Fruit fly (Drosophila melanogaster) whole organism, embryonic: ENCODE measurements around the gene CG2182.

Experiments
- Asciz ChIP-seq: fragments of 200-800 bp; sonication (Bioruptor generic); optimal IDR thresholded peaks from 2 replicates; lab custom pipeline; 2017; ENCODE audit warnings: missing biosample characterization, mild to moderate bottlenecking, missing genetic modification characterization, missing genetic modification reagents
- CG1024 ChIP-seq: fragments of 200-800 bp; sonication (Bioruptor generic); IDR thresholded peaks from 2 replicates; pipeline ENCODE4 v1.3.6; 2022; ENCODE audit warnings: missing biosample characterization, missing genetic modification characterization
- CG10565 ChIP-seq: fragments of 200-800 bp; sonication (Bioruptor generic); optimal IDR thresholded peaks from 3 replicates; lab custom pipeline; 2016; ENCODE audit warnings: missing biosample characterization, mild to moderate bottlenecking, missing genetic modification characterization
- CG11093 ChIP-seq: fragments of 200-800 bp; sonication (Bioruptor generic); IDR thresholded peaks from 3 replicates; pipeline ENCODE4 v1.3.6; 2022; ENCODE audit warnings: missing biosample characterization, missing genetic modification characterization
- CG11723 ChIP-seq: fragments of 200-800 bp; sonication (Bioruptor generic); optimal IDR thresholded peaks from 2 replicates; lab custom pipeline; 2017; ENCODE audit warnings: missing biosample characterization, mild to moderate bottlenecking, missing genetic modification characterization
- CG12071 ChIP-seq: fragments of 200-800 bp; sonication (Bioruptor generic); optimal IDR thresholded peaks from 3 replicates; lab custom pipeline; 2018; ENCODE audit warnings: missing biosample characterization, mild to moderate bottlenecking, missing genetic modification characterization
- CG12155 ChIP-seq: fragments of 200-800 bp; sonication (Bioruptor generic); optimal IDR thresholded peaks from 3 replicates; lab custom pipeline; 2016; ENCODE audit warnings: missing biosample characterization, missing genetic modification characterization
- CG12299 ChIP-seq: fragments of 200-800 bp; sonication (Bioruptor generic); optimal IDR thresholded peaks from 2 replicates; lab custom pipeline; 2018; ENCODE audit warnings: missing biosample characterization, mild to moderate bottlenecking, missing genetic modification characterization
- CG12391 ChIP-seq: fragments of 200-800 bp; sonication (Bioruptor generic); optimal IDR thresholded peaks from 3 replicates; lab custom pipeline; 2018; ENCODE audit warnings: missing biosample characterization, mild to moderate bottlenecking, missing genetic modification characterization, moderate library complexity
- CG13287 ChIP-seq: fragments of 200-800 bp; sonication (Bioruptor generic); IDR thresholded peaks from 2 replicates; pipeline ENCODE4 v1.3.6; 2022; ENCODE audit warnings: missing biosample characterization, missing genetic modification characterization; ENCODE audit not compliant: partially characterized antibody
- CG13624 ChIP-seq: fragments of 200-800 bp; sonication (Bioruptor generic); optimal IDR thresholded peaks from 2 replicates; lab custom pipeline; 2016; ENCODE audit warnings: missing biosample characterization, missing genetic modification characterization
- CG14860 ChIP-seq: fragments of 200-800 bp; sonication (Bioruptor generic); IDR thresholded peaks from 3 replicates; pipeline ENCODE4 v1.3.6; 2022; ENCODE audit warnings: missing biosample characterization, missing genetic modification characterization; ENCODE audit not compliant: partially characterized antibody
- CG16813 ChIP-seq: fragments of 200-800 bp; sonication (Bioruptor generic); IDR thresholded peaks from 3 replicates; pipeline ENCODE4 v1.3.6; 2022; ENCODE audit warnings: missing biosample characterization, missing genetic modification characterization; ENCODE audit not compliant: partially characterized antibody
- CG17328 ChIP-seq: fragments of 200-800 bp; sonication (Bioruptor generic); IDR thresholded peaks from 2 replicates; pipeline ENCODE4 v1.3.6; 2022; ENCODE audit warnings: missing biosample characterization, missing genetic modification characterization
- CG17359 ChIP-seq: fragments of 200-800 bp; sonication (Bioruptor generic); optimal IDR thresholded peaks from 3 replicates; lab custom pipeline; 2018; ENCODE audit warnings: missing biosample characterization, mild to moderate bottlenecking, missing genetic modification characterization, moderate library complexity
- CG18619 ChIP-seq: fragments of 200-800 bp; sonication (Bioruptor generic); optimal IDR thresholded peaks from 3 replicates; lab custom pipeline; 2017; ENCODE audit warnings: missing biosample characterization, mild to moderate bottlenecking, missing genetic modification characterization
- CG32532 ChIP-seq: fragments of 200-800 bp; sonication (Bioruptor generic); IDR thresholded peaks from 2 replicates; pipeline ENCODE4 v1.3.6; 2022; ENCODE audit warnings: missing biosample characterization, missing genetic modification characterization
- CG3726 ChIP-seq: fragments of 200-800 bp; sonication (Bioruptor generic); IDR thresholded peaks from 3 replicates; pipeline ENCODE4, ENCODE4 v1.3.6; 2022; ENCODE audit warnings: missing biosample characterization, missing genetic modification characterization
- CG4282 ChIP-seq: fragments of 200-800 bp; sonication (Bioruptor generic); optimal IDR thresholded peaks from 2 replicates; lab custom pipeline; 2016; ENCODE audit warnings: missing biosample characterization, missing genetic modification characterization
- CG4328 ChIP-seq: fragments of 200-800 bp; sonication (Bioruptor generic); optimal IDR thresholded peaks from 3 replicates; lab custom pipeline; 2017; ENCODE audit warnings: missing biosample characterization, missing genetic modification reagents, missing genetic modification characterization
- CG4820 ChIP-seq: fragments of 200-800 bp; sonication (Bioruptor generic); optimal IDR thresholded peaks from 3 replicates; lab custom pipeline; 2016; ENCODE audit warnings: missing biosample characterization, missing genetic modification characterization
- CG5245 ChIP-seq: fragments of 200-800 bp; sonication (Bioruptor generic); optimal IDR thresholded peaks from 3 replicates; lab custom pipeline; 2016; ENCODE audit warnings: missing biosample characterization, missing genetic modification characterization
- CG7556 ChIP-seq: fragments of 200-800 bp; sonication (Bioruptor generic); optimal IDR thresholded peaks from 2 replicates; lab custom pipeline; 2017; ENCODE audit warnings: missing biosample characterization, mild to moderate bottlenecking, missing genetic modification characterization
- CG7745 ChIP-seq: fragments of 200-800 bp; sonication (Bioruptor generic); optimal IDR thresholded peaks from 2 replicates; lab custom pipeline; 2018; ENCODE audit warnings: missing biosample characterization, mild to moderate bottlenecking, missing genetic modification characterization, moderate library complexity
- CG8944 ChIP-seq: fragments of 200-800 bp; sonication (Bioruptor generic); optimal IDR thresholded peaks from 3 replicates; lab custom pipeline; 2016; ENCODE audit warnings: missing biosample characterization, missing genetic modification characterization
- Dbx ChIP-seq: fragments of 200-800 bp; sonication (Bioruptor generic); IDR thresholded peaks from 3 replicates; pipeline ENCODE4 v1.3.6; 2022; ENCODE audit warnings: missing biosample characterization, missing genetic modification characterization
- E2f1 ChIP-seq: fragments of 200-800 bp; sonication (Bioruptor generic); IDR thresholded peaks from 2 replicates; pipeline ENCODE4 v1.3.6; 2022; ENCODE audit warnings: missing biosample characterization, missing genetic modification characterization
- Eip74EF ChIP-seq, 2 experiments: fragments of 200-800 bp in 1 of 2; fragments of >200 bp in 1 of 2; sonication (Bioruptor generic) in 1 of 2; optimal IDR thresholded peaks; 2 replicates each; lab custom pipeline; 2017 to 2019; ENCODE audit warnings: missing biosample characterization in 2 of 2, missing genetic modification characterization in 2 of 2, mild to moderate bottlenecking in 1 of 2, moderate library complexity in 1 of 2
- H15 ChIP-seq: fragments of 200-800 bp; sonication (Bioruptor generic); IDR thresholded peaks from 3 replicates; pipeline ENCODE4 v1.3.6; 2022; ENCODE audit warnings: missing biosample characterization, missing genetic modification characterization
- Hey ChIP-seq: fragments of 200-800 bp; sonication (Bioruptor generic); optimal IDR thresholded peaks from 3 replicates; lab custom pipeline; 2018; ENCODE audit warnings: missing biosample characterization, mild to moderate bottlenecking, missing genetic modification characterization
- Mrtf ChIP-seq: fragments of 200-800 bp; sonication (Bioruptor generic); IDR thresholded peaks from 3 replicates; pipeline ENCODE4 v1.3.6; 2022; ENCODE audit warnings: missing biosample characterization, missing genetic modification characterization
- Optix ChIP-seq: fragments of 200-800 bp; sonication (Bioruptor generic); IDR thresholded peaks from 3 replicates; pipeline ENCODE4 v1.3.6; 2022; ENCODE audit warnings: missing biosample characterization, missing genetic modification characterization
- Ptx1 ChIP-seq: fragments of 200-800 bp; sonication (Bioruptor generic); IDR thresholded peaks from 2 replicates; pipeline ENCODE4 v1.3.6; 2022; ENCODE audit warnings: missing biosample characterization, missing genetic modification characterization
- Ssrp ChIP-seq: fragments of 200-800 bp; sonication (Bioruptor generic); optimal IDR thresholded peaks from 2 replicates; lab custom pipeline; 2018; ENCODE audit warnings: missing biosample characterization, mild to moderate bottlenecking, missing genetic modification characterization, moderate library complexity
- Taf1 ChIP-seq: fragments of 200-800 bp; sonication (Bioruptor generic); IDR thresholded peaks from 2 replicates; pipeline ENCODE4 v1.3.6; 2022; ENCODE audit warnings: missing biosample characterization, missing genetic modification characterization
- ac ChIP-seq: fragments of 200-800 bp; sonication (Bioruptor generic); optimal IDR thresholded peaks from 3 replicates; lab custom pipeline; 2017; ENCODE audit warnings: missing biosample characterization, mild to moderate bottlenecking, missing genetic modification characterization
- crol ChIP-seq: fragments of 200-800 bp; sonication (Bioruptor generic); IDR thresholded peaks from 2 replicates; pipeline ENCODE4 v1.3.6; 2022; ENCODE audit warnings: missing biosample characterization, missing genetic modification characterization
- dmrt99B ChIP-seq: fragments of 200-800 bp; sonication (Bioruptor generic); optimal IDR thresholded peaks from 2 replicates; lab custom pipeline; 2018; ENCODE audit warnings: missing biosample characterization, mild to moderate bottlenecking, missing genetic modification characterization, moderate library complexity
- dysf ChIP-seq: fragments of 200-800 bp; sonication (Bioruptor generic); IDR thresholded peaks from 3 replicates; pipeline ENCODE4 v1.3.6; 2022; ENCODE audit warnings: missing biosample characterization, missing genetic modification characterization
- fd3F ChIP-seq: fragments of 200-800 bp; sonication (Bioruptor generic); optimal IDR thresholded peaks from 2 replicates; lab custom pipeline; 2018; ENCODE audit warnings: missing biosample characterization, mild to moderate bottlenecking, missing genetic modification characterization, moderate library complexity
- ind ChIP-seq: fragments of 200-800 bp; sonication (Bioruptor generic); optimal IDR thresholded peaks from 3 replicates; lab custom pipeline; 2016; ENCODE audit warnings: missing biosample characterization, missing genetic modification characterization
- otp ChIP-seq: fragments of 200-800 bp; sonication (Bioruptor generic); IDR thresholded peaks from 3 replicates; pipeline ENCODE4, ENCODE4 v1.3.6; 2022; ENCODE audit warnings: missing biosample characterization, missing genetic modification characterization
- pho ChIP-seq: fragments of 200-800 bp; sonication (Bioruptor generic); optimal IDR thresholded peaks from 2 replicates; lab custom pipeline; 2016; ENCODE audit warnings: missing biosample characterization, missing genetic modification characterization
- pnt ChIP-seq: fragments of 200-800 bp; sonication (Bioruptor generic); optimal IDR thresholded peaks from 3 replicates; lab custom pipeline; 2016; ENCODE audit warnings: missing biosample characterization, missing genetic modification characterization
- scrt ChIP-seq: fragments of 200-800 bp; sonication (Bioruptor generic); optimal IDR thresholded peaks from 2 replicates; lab custom pipeline; 2018; ENCODE audit warnings: missing biosample characterization, mild to moderate bottlenecking, missing genetic modification characterization, moderate library complexity
- sim ChIP-seq: fragments of 200-800 bp; sonication (Bioruptor generic); IDR thresholded peaks from 2 replicates; pipeline ENCODE4 v1.3.6; 2022; ENCODE audit warnings: missing biosample characterization, missing genetic modification characterization
- tna ChIP-seq: fragments of 200-800 bp; sonication (Bioruptor generic); IDR thresholded peaks from 2 replicates; pipeline ENCODE4 v1.3.6; 2022; ENCODE audit warnings: missing biosample characterization, missing genetic modification characterization; ENCODE audit not compliant: partially characterized antibody
- unc-4 ChIP-seq: fragments of 200-800 bp; sonication (Bioruptor generic); IDR thresholded peaks from 2 replicates; pipeline ENCODE4 v1.3.6; 2022; ENCODE audit warnings: missing biosample characterization, missing genetic modification characterization; ENCODE audit not compliant: partially characterized antibody

CG2182 gene

dm6 chr3R:5668928-5669739 is 9.4 kb upstream of the CG2182 start, which contains the start of the genes Xe7 and Atg17 (continued):
- TF ChIP-seq ind: peak; percentile 96
- peak; percentile 73; the same call in 2 of the 3 replicates for TF ChIP-seq CG3726 (GFP tag; lab: Robert Waterston, UW)
- peak; percentile 94 for TF ChIP-seq CG12391 (tag; lab: Kevin White, UChicago)
- peak; percentile 81 for TF ChIP-seq Optix
- peak; percentile 99 for TF ChIP-seq crol (GFP tag; lab: Robert Waterston, UW)
- TF ChIP-seq dysf (GFP tag; lab: Robert Waterston, UW): peak; percentile 94
- TF ChIP-seq scrt: peak; percentile 69
- no peak for TF ChIP-seq tna
- peak; percentile 89; the same call in 2 of the 3 replicates for TF ChIP-seq Mrtf (GFP tag; lab: Robert Waterston, UW)
- peak; percentile 72 for TF ChIP-seq CG5245 (GFP tag; lab: Kevin White, UChicago)
- TF ChIP-seq E2f1 (GFP tag; lab: Robert Waterston, UW): peak; percentile 90
- TF ChIP-seq fd3F (GFP tag; lab: Kevin White, UChicago): peak; percentile 94
- TF ChIP-seq CG13287: peak; percentile 40; the same call in 1 of the 2 replicates
- TF ChIP-seq CG17328 (GFP tag; lab: Robert Waterston, UW): peak; percentile 72
- peak; percentile 79 for TF ChIP-seq CG12299
- peak; percentile 94 for TF ChIP-seq CG11093 (GFP tag; lab: Robert Waterston, UW)
- no peak; the same call in 2 of the 3 replicates for TF ChIP-seq CG14860 (GFP tag; lab: Robert Waterston, UW)
- peak; percentile 94 for TF ChIP-seq CG32532
- peak; percentile 86 for TF ChIP-seq Taf1 (GFP tag; lab: Robert Waterston, UW)
- peak; percentile 76 for TF ChIP-seq Hey
- TF ChIP-seq pnt: peak; percentile 85
- TF ChIP-seq Eip74EF (GFP tag; optimal IDR thresholded peaks at IDR 0.05; lab: Kevin White, UChicago): peak in 1 of 2 experiments; percentile 75
- TF ChIP-seq CG13624: peak; percentile 71
- peak; percentile 95 for TF ChIP-seq Ptx1 (GFP tag; lab: Robert Waterston, UW)
- TF ChIP-seq pho (GFP tag; lab: Kevin White, UChicago): peak; percentile 92
- TF ChIP-seq Asciz (GFP tag; lab: Kevin White, UChicago): peak; percentile 24
- TF ChIP-seq CG4328: peak; percentile 92
- peak; percentile 85 for TF ChIP-seq CG4820 (GFP tag; lab: Kevin White, UChicago)
- no peak for TF ChIP-seq ac (GFP tag; lab: Kevin White, UChicago)
- peak; percentile 94 for TF ChIP-seq Ssrp (tag; lab: Kevin White, UChicago)
- no peak for TF ChIP-seq CG7745 (tag; lab: Kevin White, UChicago)
- TF ChIP-seq CG11723 (GFP tag; lab: Kevin White, UChicago): peak; percentile 87
- TF ChIP-seq CG16813: peak; percentile 65; the same call in 2 of the 3 replicates
- TF ChIP-seq sim (GFP tag; lab: Robert Waterston, UW): 0 out of 2 replicates have a peak, but pooled peaks have one; percentile 40
- peak; percentile 87 for TF ChIP-seq H15 (GFP tag; lab: Robert Waterston, UW)
- peak; percentile 24 for TF ChIP-seq CG10565 (GFP tag; lab: Kevin White, UChicago)
- 0 out of 2 replicates have a peak, but pooled peaks have one; percentile 20 for TF ChIP-seq CG1024 (GFP tag; lab: Robert Waterston, UW)
- TF ChIP-seq dmrt99B (tag; lab: Kevin White, UChicago): peak; percentile 4
- peak; percentile 89 for TF ChIP-seq CG17359 (tag; lab: Kevin White, UChicago)
- peak; percentile 94 for TF ChIP-seq Dbx
- TF ChIP-seq otp (GFP tag; lab: Robert Waterston, UW): no peak; the same call in 2 of the 3 replicates
- peak; percentile 66 for TF ChIP-seq unc-4
- TF ChIP-seq CG4282 (GFP tag; lab: Kevin White, UChicago): peak; percentile 61
- TF ChIP-seq CG8944: peak; percentile 92
- TF ChIP-seq CG12155: peak; percentile 93
- TF ChIP-seq CG18619 (GFP tag; lab: Kevin White, UChicago): peak; percentile 92
- TF ChIP-seq CG7556 (GFP tag; lab: Kevin White, UChicago): peak; percentile 83
- TF ChIP-seq CG12071: peak; percentile 65
